Fruit fly (Drosophila melanogaster) whole organism, embryonic: ENCODE data around the gene Ir31a.

Experiments
- B-H1 ChIP-seq: fragments of 200-800 bp; sonication (Bioruptor generic); IDR thresholded peaks from 3 replicates; pipeline ENCODE4 v1.3.6; 2022; ENCODE audit warnings: missing biosample characterization, missing genetic modification characterization
- CG10267 ChIP-seq: fragments of 200-800 bp; sonication (Bioruptor generic); optimal IDR thresholded peaks from 2 replicates; lab custom pipeline; 2018; ENCODE audit warnings: missing biosample characterization, mild to moderate bottlenecking, missing genetic modification characterization, moderate library complexity
- CG11085 ChIP-seq: fragments of 200-800 bp; sonication (Bioruptor generic); IDR thresholded peaks from 2 replicates; pipeline ENCODE4 v1.3.6; 2022; ENCODE audit warnings: missing biosample characterization, missing genetic modification characterization
- CG11695 ChIP-seq: fragments of 200-800 bp; sonication (Bioruptor generic); IDR thresholded peaks from 3 replicates; pipeline ENCODE4 v1.3.6; 2022; ENCODE audit warnings: missing biosample characterization, missing genetic modification characterization
- CG12769 ChIP-seq: fragments of 200-800 bp; sonication (Bioruptor generic); optimal IDR thresholded peaks from 2 replicates; lab custom pipeline; 2019; ENCODE audit warnings: missing biosample characterization, mild to moderate bottlenecking, missing genetic modification characterization, moderate library complexity
- CG13775 ChIP-seq: fragments of 200-800 bp; sonication (Bioruptor generic); optimal IDR thresholded peaks from 3 replicates; lab custom pipeline; 2017; ENCODE audit warnings: missing biosample characterization, mild to moderate bottlenecking, missing genetic modification characterization
- CG14667 ChIP-seq: fragments of 200-800 bp; sonication (Bioruptor generic); IDR thresholded peaks from 2 replicates; pipeline ENCODE4 v1.3.6; 2022; ENCODE audit warnings: missing biosample characterization, missing genetic modification characterization
- CG1529 ChIP-seq: fragments of 200-800 bp; sonication (Bioruptor generic); optimal IDR thresholded peaks from 3 replicates; lab custom pipeline; 2018; ENCODE audit warnings: missing biosample characterization, missing genetic modification characterization
- CG17361 ChIP-seq: fragments of 200-800 bp; sonication (Bioruptor generic); IDR thresholded peaks from 3 replicates; pipeline ENCODE4 v1.3.6; 2022; ENCODE audit warnings: missing biosample characterization, missing genetic modification characterization
- CG2712 ChIP-seq: fragments of 200-800 bp; optimal IDR thresholded peaks from 3 replicates; lab custom pipeline; 2019; ENCODE audit warnings: missing biosample characterization, mild to moderate bottlenecking, missing genetic modification characterization, moderate library complexity
- CG31365 ChIP-seq: fragments of 200-800 bp; sonication (Bioruptor generic); optimal IDR thresholded peaks from 2 replicates; lab custom pipeline; 2018; ENCODE audit warnings: missing biosample characterization, mild to moderate bottlenecking, missing genetic modification characterization
- CG31441 ChIP-seq: fragments of 200-800 bp; sonication (Bioruptor generic); IDR thresholded peaks from 2 replicates; pipeline ENCODE4 v1.3.6; 2022; ENCODE audit warnings: missing biosample characterization, missing genetic modification characterization
- CG34376 ChIP-seq: fragments of 200-800 bp; sonication (Bioruptor generic); optimal IDR thresholded peaks from 2 replicates; lab custom pipeline; 2018; ENCODE audit warnings: missing biosample characterization, mild to moderate bottlenecking, missing genetic modification characterization
- CG3726 ChIP-seq: fragments of 200-800 bp; sonication (Bioruptor generic); IDR thresholded peaks from 3 replicates; pipeline ENCODE4, ENCODE4 v1.3.6; 2022; ENCODE audit warnings: missing biosample characterization, missing genetic modification characterization
- CG4328 ChIP-seq: fragments of 200-800 bp; sonication (Bioruptor generic); optimal IDR thresholded peaks from 3 replicates; lab custom pipeline; 2017; ENCODE audit warnings: missing biosample characterization, missing genetic modification reagents, missing genetic modification characterization
- CG4820 ChIP-seq: fragments of 200-800 bp; sonication (Bioruptor generic); optimal IDR thresholded peaks from 3 replicates; lab custom pipeline; 2016; ENCODE audit warnings: missing biosample characterization, missing genetic modification characterization
- CG7745 ChIP-seq: fragments of 200-800 bp; sonication (Bioruptor generic); optimal IDR thresholded peaks from 2 replicates; lab custom pipeline; 2018; ENCODE audit warnings: missing biosample characterization, mild to moderate bottlenecking, missing genetic modification characterization, moderate library complexity
- CG7786 ChIP-seq: fragments of 200-800 bp; sonication (Bioruptor generic); optimal IDR thresholded peaks from 2 replicates; lab custom pipeline; 2016; ENCODE audit warnings: missing biosample characterization, missing genetic modification characterization
- CG8388 ChIP-seq: fragments of 200-800 bp; sonication (Bioruptor generic); optimal IDR thresholded peaks from 2 replicates; lab custom pipeline; 2019; ENCODE audit warnings: missing biosample characterization, mild to moderate bottlenecking, missing genetic modification characterization, moderate library complexity
- CG9727 ChIP-seq: fragments of 200-800 bp; sonication (Bioruptor generic); optimal IDR thresholded peaks from 3 replicates; lab custom pipeline; 2017; ENCODE audit warnings: missing biosample characterization, mild to moderate bottlenecking, missing genetic modification characterization
- CHES-1-like ChIP-seq: fragments of 200-800 bp; sonication (Bioruptor generic); optimal IDR thresholded peaks from 2 replicates; lab custom pipeline; 2016; ENCODE audit warnings: missing biosample characterization, missing genetic modification characterization
- CkIIα-i1 ChIP-seq: fragments of 200-800 bp; sonication (Bioruptor generic); IDR thresholded peaks from 2 replicates; pipeline ENCODE4 v1.3.6; 2022; ENCODE audit warnings: missing biosample characterization, missing genetic modification characterization
- Dek ChIP-seq: fragments of 200-800 bp; sonication (Bioruptor generic); optimal IDR thresholded peaks from 3 replicates; lab custom pipeline; 2019; ENCODE audit warnings: missing biosample characterization, mild to moderate bottlenecking, missing genetic modification characterization, moderate library complexity
- Doc2 ChIP-seq: fragments of 200-800 bp; sonication (Bioruptor generic); IDR thresholded peaks from 2 replicates; pipeline ENCODE4 v1.3.6; 2022; ENCODE audit warnings: missing biosample characterization, missing genetic modification characterization
- ERR ChIP-seq: fragments of 200-800 bp; sonication (Bioruptor generic); optimal IDR thresholded peaks from 2 replicates; lab custom pipeline; 2016; ENCODE audit warnings: missing biosample characterization, missing genetic modification characterization
- Ets97D ChIP-seq: fragments of 200-800 bp; sonication (Bioruptor generic); optimal IDR thresholded peaks from 3 replicates; lab custom pipeline; 2016; ENCODE audit warnings: missing biosample characterization, missing genetic modification characterization
- Fer3 ChIP-seq: fragments of 200-800 bp; sonication (Bioruptor generic); optimal IDR thresholded peaks from 2 replicates; lab custom pipeline; 2018; ENCODE audit warnings: missing biosample characterization, mild to moderate bottlenecking, missing genetic modification characterization, moderate library complexity
- Hand ChIP-seq: fragments of 200-800 bp; sonication (Bioruptor generic); optimal IDR thresholded peaks from 2 replicates; lab custom pipeline; 2017; ENCODE audit warnings: mild to moderate bottlenecking, missing biosample characterization, missing genetic modification reagents, missing genetic modification characterization
- Hey ChIP-seq: fragments of 200-800 bp; sonication (Bioruptor generic); optimal IDR thresholded peaks from 3 replicates; lab custom pipeline; 2018; ENCODE audit warnings: missing biosample characterization, mild to moderate bottlenecking, missing genetic modification characterization
- Hmr ChIP-seq: fragments of 200-800 bp; sonication (Bioruptor generic); optimal IDR thresholded peaks from 3 replicates; lab custom pipeline; 2017; ENCODE audit warnings: mild to moderate bottlenecking, missing biosample characterization, missing genetic modification reagents, missing genetic modification characterization
- NC2β ChIP-seq: fragments of 200-800 bp; sonication (Bioruptor generic); optimal IDR thresholded peaks from 2 replicates; lab custom pipeline; 2016; ENCODE audit warnings: missing biosample characterization, missing genetic modification characterization
- Rx ChIP-seq: fragments of 200-800 bp; sonication (Bioruptor generic); IDR thresholded peaks from 2 replicates; pipeline ENCODE4 v1.3.6; 2022; ENCODE audit warnings: missing biosample characterization, missing genetic modification characterization
- amos ChIP-seq: fragments of 200-800 bp; sonication (Bioruptor generic); IDR thresholded peaks from 2 replicates; pipeline ENCODE4 v1.3.6; 2022; ENCODE audit warnings: missing biosample characterization, missing genetic modification characterization; ENCODE audit not compliant: partially characterized antibody
- bab2 ChIP-seq: fragments of 200-800 bp; sonication (Bioruptor generic); optimal IDR thresholded peaks from 2 replicates; lab custom pipeline; 2016; ENCODE audit warnings: missing biosample characterization, missing genetic modification characterization
- cas ChIP-seq: fragments of 200-800 bp; sonication (Bioruptor generic); IDR thresholded peaks from 2 replicates; pipeline ENCODE4 v1.3.6; 2022; ENCODE audit warnings: missing biosample characterization, missing genetic modification characterization
- crc ChIP-seq: fragments of 200-800 bp; sonication (Bioruptor generic); optimal IDR thresholded peaks from 2 replicates; lab custom pipeline; 2016; ENCODE audit warnings: missing biosample characterization, missing genetic modification characterization
- da ChIP-seq: fragments of 200-800 bp; sonication (Bioruptor generic); optimal IDR thresholded peaks from 2 replicates; lab custom pipeline; 2016; ENCODE audit warnings: missing biosample characterization, missing genetic modification characterization
- dati ChIP-seq: fragments of 200-800 bp; sonication (Bioruptor generic); IDR thresholded peaks from 2 replicates; pipeline ENCODE4 v1.3.6; 2022; ENCODE audit warnings: missing biosample characterization, missing genetic modification characterization
- ems ChIP-seq: fragments of 200-800 bp; sonication (Bioruptor generic); optimal IDR thresholded peaks from 3 replicates; lab custom pipeline; 2016; ENCODE audit warnings: missing biosample characterization, missing genetic modification characterization
- inv ChIP-seq: fragments of 200-800 bp; sonication (Bioruptor generic); IDR thresholded peaks from 2 replicates; pipeline ENCODE4 v1.3.6; 2022; ENCODE audit warnings: missing biosample characterization, missing genetic modification characterization; ENCODE audit not compliant: partially characterized antibody
- jumu ChIP-seq: fragments of 200-800 bp; sonication (Bioruptor generic); optimal IDR thresholded peaks from 3 replicates; lab custom pipeline; 2016; ENCODE audit warnings: missing biosample characterization, missing genetic modification characterization
- org-1 ChIP-seq: fragments of 200-800 bp; sonication (Bioruptor generic); optimal IDR thresholded peaks from 2 replicates; lab custom pipeline; 2017; ENCODE audit warnings: missing biosample characterization, missing genetic modification characterization
- otp ChIP-seq: fragments of 200-800 bp; sonication (Bioruptor generic); IDR thresholded peaks from 3 replicates; pipeline ENCODE4, ENCODE4 v1.3.6; 2022; ENCODE audit warnings: missing biosample characterization, missing genetic modification characterization
- pita ChIP-seq: fragments of 200-800 bp; sonication (Bioruptor generic); optimal IDR thresholded peaks from 2 replicates; lab custom pipeline; 2017; ENCODE audit warnings: missing biosample characterization, mild to moderate bottlenecking, missing genetic modification characterization
- rib ChIP-seq: fragments of 200-800 bp; sonication (Bioruptor generic); IDR thresholded peaks from 2 replicates; pipeline ENCODE4 v1.3.6; 2022; ENCODE audit warnings: missing biosample characterization, missing genetic modification characterization
- schlank ChIP-seq: fragments of 200-800 bp; sonication (Bioruptor generic); optimal IDR thresholded peaks from 2 replicates; lab custom pipeline; 2018; ENCODE audit warnings: missing biosample characterization, mild to moderate bottlenecking, missing genetic modification characterization
- tna ChIP-seq: fragments of 200-800 bp; sonication (Bioruptor generic); IDR thresholded peaks from 2 replicates; pipeline ENCODE4 v1.3.6; 2022; ENCODE audit warnings: missing biosample characterization, missing genetic modification characterization; ENCODE audit not compliant: partially characterized antibody
- twi ChIP-seq: fragments of 200-800 bp; optimal IDR thresholded peaks from 2 replicates; lab custom pipeline; 2019; ENCODE audit warnings: missing biosample characterization, mild to moderate bottlenecking, missing genetic modification characterization, moderate library complexity
- wor ChIP-seq: fragments of 200-800 bp; sonication (Bioruptor generic); IDR thresholded peaks from 2 replicates; pipeline ENCODE4 v1.3.6; 2022; ENCODE audit warnings: missing biosample characterization, missing genetic modification characterization

The Ir31a gene

dm6 chr2L:10413251-10414127, 8.1 kb downstream of the Ir31a start, which contains the start of the genes CG5355 and Klp31E (continued):
- peak; percentile 68; the same call in 1 of the 2 replicates for TF ChIP-seq amos
- peak; percentile 95 for TF ChIP-seq CG17361 (GFP tag; lab: Robert Waterston, UW)
- TF ChIP-seq twi (tag; lab: Kevin White, UChicago): peak; percentile 69
- TF ChIP-seq CG1529 (GFP tag; lab: Kevin White, UChicago): peak; percentile 1
- TF ChIP-seq Fer3 (tag; lab: Kevin White, UChicago): peak; percentile 49
- TF ChIP-seq CG2712: peak; percentile 85
- TF ChIP-seq wor (GFP tag; lab: Robert Waterston, UW): 0 out of 2 replicates have a peak, but pooled peaks have one; percentile 17
- TF ChIP-seq schlank: no peak
- no peak for TF ChIP-seq Hmr (GFP tag; lab: Kevin White, UChicago)
- no peak for TF ChIP-seq CG31365
- no peak for TF ChIP-seq crc (GFP tag; lab: Kevin White, UChicago)
- no peak for TF ChIP-seq pita (GFP tag; lab: Kevin White, UChicago)
- peak; percentile 69 for TF ChIP-seq CG4328
- TF ChIP-seq CG12769 (tag; lab: Kevin White, UChicago): peak; percentile 46
- TF ChIP-seq dati (GFP tag; lab: Robert Waterston, UW): no peak
- peak; percentile 56 for TF ChIP-seq bab2 (GFP tag; lab: Kevin White, UChicago)
- TF ChIP-seq cas (GFP tag; lab: Robert Waterston, UW): no peak
- no peak for TF ChIP-seq tna (GFP tag; lab: Robert Waterston, UW)
- TF ChIP-seq CG11695 (GFP tag; lab: Robert Waterston, UW): no peak; the same call in 2 of the 3 replicates
- TF ChIP-seq CG14667 (GFP tag; lab: Robert Waterston, UW): peak; percentile 43; the same call in 1 of the 2 replicates
- TF ChIP-seq CHES-1-like (GFP tag; lab: Kevin White, UChicago): peak; percentile 29
- no peak for TF ChIP-seq otp (GFP tag; lab: Robert Waterston, UW)
- no peak for TF ChIP-seq Rx (GFP tag; lab: Robert Waterston, UW)
- no peak for TF ChIP-seq CG31441 (GFP tag; lab: Robert Waterston, UW)
- 0 out of 3 replicates have a peak, but pooled peaks have one; percentile 45 for TF ChIP-seq B-H1 (GFP tag; lab: Robert Waterston, UW)
- peak; percentile 87 for TF ChIP-seq CG9727 (GFP tag; lab: Kevin White, UChicago)
- TF ChIP-seq NC2β (GFP tag; lab: Kevin White, UChicago): no peak
- TF ChIP-seq CG8388 (GFP tag; lab: Kevin White, UChicago): peak; percentile 64
- TF ChIP-seq Hey (tag; lab: Kevin White, UChicago): no peak
- TF ChIP-seq CG4820: peak; percentile 43
- peak; percentile 15 for TF ChIP-seq Ets97D (GFP tag; lab: Kevin White, UChicago)
- TF ChIP-seq CG7786 (GFP tag; lab: Kevin White, UChicago): peak; percentile 43
- TF ChIP-seq da (GFP tag; lab: Kevin White, UChicago): peak; percentile 41
- TF ChIP-seq CG10267: peak; percentile 72
- TF ChIP-seq CG13775 (GFP tag; lab: Kevin White, UChicago): peak; percentile 81
- no peak for TF ChIP-seq Dek (tag; lab: Kevin White, UChicago)
- TF ChIP-seq inv (GFP tag; lab: Robert Waterston, UW): peak; percentile 57
- TF ChIP-seq Doc2 (GFP tag; lab: Robert Waterston, UW): no peak
- peak; percentile 46 for TF ChIP-seq ems (GFP tag; lab: Kevin White, UChicago)
- TF ChIP-seq ERR (GFP tag; lab: Kevin White, UChicago): no peak
- TF ChIP-seq rib (GFP tag; lab: Robert Waterston, UW): peak; percentile 40; the same call in 1 of the 2 replicates
- TF ChIP-seq jumu (GFP tag; lab: Kevin White, UChicago): peak; percentile 57
- TF ChIP-seq CG11085: no peak
- TF ChIP-seq org-1 (GFP tag; lab: Kevin White, UChicago): no peak
- TF ChIP-seq CG34376 (GFP tag; lab: Kevin White, UChicago): no peak
- TF ChIP-seq CG3726 (GFP tag; lab: Robert Waterston, UW): no peak
- no peak for TF ChIP-seq CkIIα-i1 (GFP tag; lab: Robert Waterston, UW)
- TF ChIP-seq Hand: no peak
- no peak for TF ChIP-seq CG7745 (tag; lab: Kevin White, UChicago)
